Fruit fly (Drosophila melanogaster) S2 (cell line): ENCODE measurements around the gene CG45307.

Experiments used
- CG8478 ChIP-seq: fragments of >200 bp; optimal IDR thresholded peaks from 2 replicates; lab custom pipeline; 2018
- CTCF ChIP-seq, 2 experiments: fragments of >200 bp; optimal IDR thresholded peaks; 2 replicates each; lab custom pipeline; 2018

DNA sequence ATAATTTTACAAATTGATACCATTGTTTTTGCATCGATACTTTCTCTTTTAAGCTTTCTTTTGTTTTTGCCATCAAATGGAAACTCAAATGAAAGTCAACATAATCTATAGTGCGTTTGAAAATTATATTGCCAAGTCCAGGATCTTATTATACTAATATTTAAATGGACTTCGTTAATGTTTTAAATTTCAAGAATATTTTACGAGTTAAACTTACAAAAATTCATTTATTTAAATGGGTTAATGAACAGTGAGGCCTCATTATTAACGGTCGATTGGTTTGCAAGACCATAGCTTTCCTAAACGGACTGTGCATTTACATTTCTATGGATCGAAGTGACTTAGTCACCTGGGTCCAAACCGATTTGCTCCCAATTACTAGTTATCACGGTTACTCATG, 15.5 kb downstream of the CG45307 start:
- no peak for TF ChIP-seq CG8478 (lab: Kevin White, UChicago)
- TF ChIP-seq CTCF (optimal IDR thresholded peaks at IDR 0.05; lab: Kevin White, UChicago): no peak
